Worm (Caenorhabditis elegans): ENCODE results near the gene rap-1.

The rap-1 gene

ce11 chrIV:8869624-8870023 lies 49.1 kb downstream of the rap-1 start, which contains the start of gene npp-23:
TSS of gene npp-23 (minus strand) at chrIV:8869679.
- no peak for TF ChIP-seq egl-27 (tag; optimal IDR thresholded peaks at IDR 0.05)
- no peak for TF ChIP-seq ces-1 (GFP tag; optimal IDR thresholded peaks at IDR 0.05)
- no peak for TF ChIP-seq efl-3 (GFP tag; optimal IDR thresholded peaks at IDR 0.05)
- peak in 1 of 2 experiments; percentile 34 for TF ChIP-seq mdl-1 (tag; optimal IDR thresholded peaks at IDR 0.05)
- no peak for TF ChIP-seq ceh-90 (tag; optimal IDR thresholded peaks at IDR 0.05)
- no peak for TF ChIP-seq tlp-1 (tag; optimal IDR thresholded peaks at IDR 0.05)
- no peak for TF ChIP-seq hlh-4 (tag; optimal IDR thresholded peaks at IDR 0.05)
- no peak for TF ChIP-seq nhr-84 (tag; optimal IDR thresholded peaks at IDR 0.05)
- peak; percentile 37 for TF ChIP-seq C16A3.4 (tag; optimal IDR thresholded peaks at IDR 0.05)
- TF ChIP-seq nhr-19 (GFP tag; conservative IDR thresholded peaks at IDR 0.05): peak; percentile 54
- TF ChIP-seq ets-5 (GFP tag; IDR thresholded peaks at IDR 0.05): no peak
- TF ChIP-seq aly-2 (tag; optimal IDR thresholded peaks at IDR 0.05): peak; percentile 11
- TF ChIP-seq lin-13 (GFP tag; optimal IDR thresholded peaks at IDR 0.05): peak; percentile 15
- no peak for TF ChIP-seq ztf-11 (tag; optimal IDR thresholded peaks at IDR 0.05)
- peak; percentile 58 for TF ChIP-seq blmp-1 (tag; optimal IDR thresholded peaks at IDR 0.05)
- TF ChIP-seq skn-1 (tag; optimal IDR thresholded peaks at IDR 0.05): peak; percentile 51
- TF ChIP-seq alr-1 (tag; optimal IDR thresholded peaks at IDR 0.05; ENCODE audit: borderline replicate concordance): no peak
- TF ChIP-seq F16B12.6 (tag; optimal IDR thresholded peaks at IDR 0.05): peak; percentile 18
- peak; percentile 19 for TF ChIP-seq lin-15B (tag; optimal IDR thresholded peaks at IDR 0.05)
- TF ChIP-seq Y116A8C.19 (tag; optimal IDR thresholded peaks at IDR 0.05; ENCODE audit: borderline replicate concordance): no peak
- TF ChIP-seq vab-15 (tag; optimal IDR thresholded peaks at IDR 0.05): no peak
- peak; percentile 46 for TF ChIP-seq unc-130 (tag; optimal IDR thresholded peaks at IDR 0.05)
- no peak for TF ChIP-seq zip-4 (GFP tag; optimal IDR thresholded peaks at IDR 0.05)
- TF ChIP-seq dsc-1 (tag; optimal IDR thresholded peaks at IDR 0.05): peak; percentile 53
- TF ChIP-seq snu-23 (GFP tag; optimal IDR thresholded peaks at IDR 0.05): peak; percentile 72
- TF ChIP-seq ceh-8 (GFP tag; optimal IDR thresholded peaks at IDR 0.05): no peak
- peak; percentile 40 to 53 (median 43) for TF ChIP-seq ceh-82 (tag; optimal IDR thresholded peaks at IDR 0.05)
- TF ChIP-seq nhr-20 (tag; optimal IDR thresholded peaks at IDR 0.05): peak; percentile 59
- TF ChIP-seq nhr-71 (tag; optimal IDR thresholded peaks at IDR 0.05): no peak
- TF ChIP-seq nhr-12 (tag; optimal IDR thresholded peaks at IDR 0.05): no peak
- TF ChIP-seq mep-1 (tag; optimal IDR thresholded peaks at IDR 0.05): peak; percentile 72
- TF ChIP-seq pqm-1 (tag; optimal IDR thresholded peaks at IDR 0.05): no peak
- TF ChIP-seq grh-1 (GFP tag; IDR thresholded peaks at IDR 0.05): peak; percentile 38; the same call in 1 of the 2 replicates
- no peak for TF ChIP-seq sox-4 (tag; optimal IDR thresholded peaks at IDR 0.05)
- TF ChIP-seq egl-13 (tag; optimal IDR thresholded peaks at IDR 0.05): peak; percentile 12
- TF ChIP-seq lsy-2 (tag; optimal IDR thresholded peaks at IDR 0.05): peak in 1 of 2 experiments; percentile 60
- TF ChIP-seq efl-1 (optimal IDR thresholded peaks at IDR 0.05): peak; percentile 96 to 99
- peak; percentile 96 to 99 for TF ChIP-seq efl-1 (GFP tag; optimal IDR thresholded peaks at IDR 0.05 in 1 of 2)
- TF ChIP-seq lin-35 (GFP tag; optimal IDR thresholded peaks at IDR 0.05): peak; percentile 95 to 97
- TF ChIP-seq pag-3 (tag; optimal IDR thresholded peaks at IDR 0.05; ENCODE audit: borderline replicate concordance, insufficient read depth): no peak
- TF ChIP-seq swsn-7 (tag; optimal IDR thresholded peaks at IDR 0.05): peak; percentile 50
- TF ChIP-seq rnt-1 (tag; optimal IDR thresholded peaks at IDR 0.05): peak; percentile 58
- TF ChIP-seq dpl-1 (GFP tag; optimal IDR thresholded peaks at IDR 0.05): peak; percentile 93 to 96 (median 95)
- TF ChIP-seq snpc-4 (tag; optimal IDR thresholded peaks at IDR 0.05): peak; percentile 15
- no peak for TF ChIP-seq unc-98 (GFP tag; IDR thresholded peaks at IDR 0.05)
- TF ChIP-seq ztf-4 (tag; optimal IDR thresholded peaks at IDR 0.05): no peak
- TF ChIP-seq xbp-1 (tag; optimal IDR thresholded peaks at IDR 0.05): peak; percentile 51
- TF ChIP-seq elt-3 (tag; optimal IDR thresholded peaks at IDR 0.05): peak in 1 of 6 experiments; percentile 13
- no peak for TF ChIP-seq tbx-2 (tag; optimal IDR thresholded peaks at IDR 0.05)

Data from whole organism, L1 larva.